Worm (Caenorhabditis elegans) whole organism, L4 larva: ENCODE results near the gene F07C3.9.

Experiments used
- ama-1 ChIP-seq: fragments of 150-350 bp; optimal IDR thresholded peaks from 2 replicates; lab custom pipeline; 2014; ENCODE audit warnings: inconsistent platforms, mixed read lengths
- dmd-9 ChIP-seq: fragments of 200-800 bp; sonication (Bioruptor generic); IDR thresholded peaks from 2 replicates; pipeline ENCODE4 v1.3.6; 2022; ENCODE audit warnings: missing genetic modification reagents, missing genetic modification characterization, missing compliant biosample characterization
- nhr-76 ChIP-seq: fragments of 150-350 bp; optimal IDR thresholded peaks from 2 replicates; lab custom pipeline; 2014; ENCODE audit warnings: missing biosample characterization, missing genetic modification characterization
- zfp-3 ChIP-seq: fragments of 200-800 bp; sonication (Bioruptor generic); conservative IDR thresholded peaks from 2 replicates; pipeline ENCODE4 v1.3.6; 2022; ENCODE audit warnings: missing genetic modification reagents, missing genetic modification characterization, missing compliant biosample characterization
- ztf-11 ChIP-seq: fragments of 150-350 bp; optimal IDR thresholded peaks from 2 replicates; lab custom pipeline; 2014; ENCODE audit warnings: missing biosample characterization, missing genetic modification characterization

DNA sequence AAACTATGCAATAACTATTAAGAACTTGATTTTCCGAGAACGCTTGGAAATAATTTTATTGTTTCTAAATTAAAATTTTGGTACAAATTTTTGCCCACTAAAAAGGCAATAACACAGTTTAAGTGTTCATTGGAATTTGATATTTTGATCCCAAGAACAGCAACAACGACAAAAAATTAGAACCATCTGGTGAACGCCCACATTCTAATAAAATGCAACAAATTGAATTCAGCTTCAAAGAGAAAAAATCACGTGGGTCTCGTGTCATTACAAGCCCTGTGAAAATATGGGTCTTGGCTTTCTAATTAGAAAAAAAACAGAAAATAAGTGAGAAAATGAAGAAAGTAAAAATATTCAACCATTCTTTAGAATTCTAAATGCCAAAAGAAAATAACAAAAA, 17.4 kb upstream of the F07C3.9 start:
- TF ChIP-seq nhr-76 (tag; lab: Kevin White, UChicago) (no peak), ama-1 (no peak), zfp-3 (no peak), ztf-11 (no peak), dmd-9 (GFP tag; lab: Robert Waterston, UW) (no peak)
